Worm (Caenorhabditis elegans): ENCODE results near the gene sri-74.
A peak's percentile ranks its signal among the peaks of the same experiment; 100 is the strongest.
"Not testable (repeated sequence)": the region's sequence is repeated elsewhere in the genome, so short reads cannot be mapped to it uniquely, and the experiment has no call there.

sri-74 gene

ce11 chrII:2612278-2612677 is 29.3 kb upstream of the sri-74 start, which contains the start of gene D2062.13:
Gene D2062.13, plus strand, starts transcription at chrII:2612578.
- TF ChIP-seq ztf-23 (GFP tag; IDR thresholded peaks at IDR 0.05); ztf-29 (GFP tag; IDR thresholded peaks at IDR 0.05); klf-2 (GFP tag; conservative IDR thresholded peaks at IDR 0.05): not testable (repeated sequence)

- no peak for TF ChIP-seq med-1 (GFP tag; optimal IDR thresholded peaks at IDR 0.05; ENCODE audit: insufficient read depth)
- TF ChIP-seq klf-2 (GFP tag; conservative IDR thresholded peaks at IDR 0.05) = no peak
- TF ChIP-seq ztf-29 (GFP tag; IDR thresholded peaks at IDR 0.05) = peak; percentile 38; the same call in 1 of the 2 replicates
Measured at ce11 chrII:2611009-2611408, 28.1 kb upstream of the sri-74 start.

ce11 chrII:2610202-2610912 is 27.4 kb upstream of the sri-74 start, which contains the start of gene sri-38:
Gene sri-38, plus strand, starts transcription at chrII:2610862.
- no peak for TF ChIP-seq tab-1 (GFP tag; IDR thresholded peaks at IDR 0.05)
- no peak for TF ChIP-seq flt-1 (GFP tag; IDR thresholded peaks at IDR 0.05)
- TF ChIP-seq cog-1 (tag; optimal IDR thresholded peaks at IDR 0.05) = no peak
- no peak for TF ChIP-seq T22C8.4 (GFP tag; IDR thresholded peaks at IDR 0.05)
- TF ChIP-seq klf-2 (GFP tag; conservative IDR thresholded peaks at IDR 0.05) = no peak
- no peak for TF ChIP-seq ref-1 (GFP tag; conservative IDR thresholded peaks at IDR 0.05)

DNA sequence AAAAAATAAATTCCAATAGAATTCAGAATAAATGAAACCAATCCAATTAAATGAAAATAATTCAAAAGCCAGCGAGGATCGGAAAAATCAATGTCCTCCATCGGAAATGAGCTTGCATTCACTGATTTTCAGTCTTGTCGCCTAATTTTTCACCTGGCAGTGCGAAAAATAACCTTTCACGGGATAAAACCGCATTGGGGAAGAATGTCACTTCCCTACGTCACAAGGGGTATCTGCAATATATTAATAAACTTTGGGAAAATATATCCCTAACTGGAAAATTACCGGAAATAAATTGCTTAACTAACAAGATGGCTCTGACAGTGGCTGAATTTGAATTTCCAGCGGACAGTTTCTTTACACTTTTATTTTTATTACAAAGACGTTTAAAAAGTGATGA is 22.4 kb upstream of the sri-74 start, which contains the start of gene sri-77:
Gene sri-77, minus strand, starts transcription at position 101 of the 400 bp plus-strand sequence.
- TF ChIP-seq med-1 (GFP tag; optimal IDR thresholded peaks at IDR 0.05; ENCODE audit: insufficient read depth) (no peak), ztf-23 (GFP tag; IDR thresholded peaks at IDR 0.05) (no peak), T22C8.4 (GFP tag; IDR thresholded peaks at IDR 0.05) (no peak), ztf-29 (GFP tag; IDR thresholded peaks at IDR 0.05) (no peak), klf-2 (GFP tag; conservative IDR thresholded peaks at IDR 0.05) (no peak)

ce11 chrII:2600931-2601330 is 18.0 kb upstream of the sri-74 start:
- TF ChIP-seq tab-1 (GFP tag; IDR thresholded peaks at IDR 0.05) (no peak), med-1 (GFP tag; optimal IDR thresholded peaks at IDR 0.05; ENCODE audit: insufficient read depth) (no peak)

ce11 chrII:2600176-2600575 is 17.2 kb upstream of the sri-74 start, which contains the start of gene F33H12.1:
Gene F33H12.1, plus strand, starts transcription at chrII:2600476.
- TF ChIP-seq tab-1 (GFP tag; IDR thresholded peaks at IDR 0.05); med-1 (GFP tag; optimal IDR thresholded peaks at IDR 0.05; ENCODE audit: insufficient read depth); ztf-23 (GFP tag; IDR thresholded peaks at IDR 0.05): not testable (repeated sequence)

DNA sequence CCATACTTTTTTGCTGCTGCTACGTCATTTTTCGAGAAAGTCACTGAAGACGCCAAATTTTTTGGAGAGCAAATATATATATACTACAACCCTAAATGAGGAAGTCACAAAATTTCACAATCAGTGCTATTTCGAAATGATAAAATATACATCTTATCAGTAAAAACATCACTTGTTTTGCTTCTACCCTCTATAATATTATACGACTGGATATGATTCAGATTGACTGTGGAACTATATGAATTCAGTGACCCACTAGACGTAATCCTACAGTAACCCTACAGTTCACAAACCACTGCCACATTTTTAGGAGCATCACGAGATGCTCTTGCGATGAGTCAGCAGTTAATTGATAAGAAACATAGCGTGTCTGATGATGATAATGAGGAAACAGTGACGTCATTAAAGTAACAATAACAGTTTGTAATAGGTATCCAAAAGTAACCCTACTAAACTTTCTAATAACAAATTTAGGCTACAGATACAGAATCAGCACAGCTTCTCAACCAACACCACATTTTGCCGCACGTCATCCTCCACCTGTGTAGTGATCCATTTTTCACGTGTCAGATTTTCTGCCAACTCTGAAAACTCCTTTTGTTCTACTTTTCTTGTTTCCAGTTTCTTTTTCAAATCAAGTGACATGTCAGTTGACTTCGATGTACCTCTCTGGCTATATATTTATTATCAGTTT is 4.1 kb upstream of the sri-74 start, which contains the start of the genes F33H12.7 and sri-39:
Gene F33H12.7, minus strand, starts transcription at position 51 of the 694 bp plus-strand sequence.
Gene sri-39, plus strand, starts transcription at position 644 of the 694 bp plus-strand sequence.
- TF ChIP-seq cog-1 (tag; optimal IDR thresholded peaks at IDR 0.05) = no peak
- no peak for TF ChIP-seq ztf-23 (GFP tag; IDR thresholded peaks at IDR 0.05)
- TF ChIP-seq flt-1 (GFP tag; IDR thresholded peaks at IDR 0.05) = no peak
- TF ChIP-seq ztf-29 (GFP tag; IDR thresholded peaks at IDR 0.05) = no peak
- no peak for TF ChIP-seq T22C8.4 (GFP tag; IDR thresholded peaks at IDR 0.05)
- TF ChIP-seq klf-2 (GFP tag; conservative IDR thresholded peaks at IDR 0.05) = no peak
- TF ChIP-seq tab-1 (GFP tag; IDR thresholded peaks at IDR 0.05) = no peak
- no peak for TF ChIP-seq med-1 (GFP tag; optimal IDR thresholded peaks at IDR 0.05; ENCODE audit: insufficient read depth)
- TF ChIP-seq ref-1 (GFP tag; conservative IDR thresholded peaks at IDR 0.05) = no peak

- TF ChIP-seq T22C8.4 (GFP tag; IDR thresholded peaks at IDR 0.05) = no peak
Measured at ce11 chrII:2585493-2585892, 2.5 kb upstream of the sri-74 start, which contains the start of gene sri-36. Gene sri-36, minus strand, starts transcription at chrII:2585593.

- TF ChIP-seq klf-2 (GFP tag; conservative IDR thresholded peaks at IDR 0.05) (no peak), T22C8.4 (GFP tag; IDR thresholded peaks at IDR 0.05) (no peak), med-1 (GFP tag; optimal IDR thresholded peaks at IDR 0.05; ENCODE audit: insufficient read depth) (no peak), tab-1 (GFP tag; IDR thresholded peaks at IDR 0.05) (no peak)
Measured at ce11 chrII:2578216-2578615, 4.7 kb downstream of the sri-74 start.

DNA sequence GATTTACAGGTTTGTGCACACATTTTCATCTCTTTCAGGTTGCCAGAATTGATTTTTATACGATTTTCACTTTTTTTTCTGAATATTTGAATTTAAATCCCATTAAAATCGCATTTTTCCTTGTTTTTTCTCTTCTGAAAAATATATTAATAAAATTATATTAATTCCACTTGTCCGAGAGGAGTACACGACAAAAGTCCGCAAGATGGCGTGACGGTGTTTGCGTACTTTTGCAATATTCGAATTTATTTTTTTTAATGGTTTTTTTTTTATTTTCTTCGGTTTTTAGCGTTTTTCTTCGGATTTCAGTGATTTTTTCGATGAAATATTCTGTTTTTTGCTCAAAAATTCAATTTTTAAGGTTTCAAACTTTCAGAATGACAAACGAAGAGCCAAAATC is 18.0 kb downstream of the sri-74 start, which contains the start of gene usp-39:
Gene usp-39, plus strand, starts transcription at position 377 of the 400 bp plus-strand sequence.
- TF ChIP-seq cog-1 (tag; optimal IDR thresholded peaks at IDR 0.05) (peak; percentile 49), tab-1 (GFP tag; IDR thresholded peaks at IDR 0.05) (no peak)

ce11 chrII:2563973-2564372 is 19.0 kb downstream of the sri-74 start, which contains the start of gene nep-18:
Gene nep-18, minus strand, starts transcription at chrII:2564073.
- TF ChIP-seq flt-1 (GFP tag; IDR thresholded peaks at IDR 0.05) (no peak), ref-1 (GFP tag; conservative IDR thresholded peaks at IDR 0.05) (no peak), med-1 (GFP tag; optimal IDR thresholded peaks at IDR 0.05; ENCODE audit: insufficient read depth) (no peak), ztf-23 (GFP tag; IDR thresholded peaks at IDR 0.05) (no peak), cog-1 (tag; optimal IDR thresholded peaks at IDR 0.05) (no peak), klf-2 (GFP tag; conservative IDR thresholded peaks at IDR 0.05) (no peak), T22C8.4 (GFP tag; IDR thresholded peaks at IDR 0.05) (no peak), ztf-29 (GFP tag; IDR thresholded peaks at IDR 0.05) (no peak), tab-1 (GFP tag; IDR thresholded peaks at IDR 0.05) (no peak)

All from whole organism, midembryonic.